Fruit fly (Drosophila melanogaster) whole organism, adult: ENCODE data around the gene CG31793.

Experiments
- CG11617 ChIP-seq: fragments of 200-800 bp; sonication (Bioruptor generic); optimal IDR thresholded peaks from 2 replicates; lab custom pipeline; 2017; ENCODE audit warnings: mild to moderate bottlenecking, missing biosample characterization, missing genetic modification reagents, missing genetic modification characterization
- CG12768 ChIP-seq: fragments of 200-800 bp; sonication (Bioruptor generic); optimal IDR thresholded peaks from 2 replicates; lab custom pipeline; 2017; ENCODE audit warnings: missing biosample characterization, missing genetic modification characterization, mild to moderate bottlenecking, moderate library complexity, missing genetic modification reagents
- CG1620 ChIP-seq: fragments of 200-800 bp; sonication (Bioruptor generic); optimal IDR thresholded peaks from 2 replicates; lab custom pipeline; 2016; ENCODE audit warnings: missing biosample characterization, missing genetic modification characterization
- CG33017 ChIP-seq: fragments of 200-800 bp; sonication (Bioruptor generic); optimal IDR thresholded peaks from 2 replicates; lab custom pipeline; 2018; ENCODE audit warnings: missing biosample characterization, mild to moderate bottlenecking, missing genetic modification characterization, moderate library complexity
- CG7045 ChIP-seq: fragments of 200-800 bp; sonication (Bioruptor generic); optimal IDR thresholded peaks from 2 replicates; lab custom pipeline; 2017; ENCODE audit warnings: missing biosample characterization, mild to moderate bottlenecking, missing genetic modification characterization
- CG7101 ChIP-seq: fragments of 200-800 bp; sonication (Bioruptor generic); optimal IDR thresholded peaks from 2 replicates; lab custom pipeline; 2018; ENCODE audit warnings: missing biosample characterization, mild to moderate bottlenecking, missing genetic modification characterization, moderate library complexity
- Clk ChIP-seq: fragments of 200-800 bp; sonication (Bioruptor generic); optimal IDR thresholded peaks from 2 replicates; lab custom pipeline; 2017; ENCODE audit warnings: missing biosample characterization, missing genetic modification characterization
- Crg-1 ChIP-seq: fragments of 200-800 bp; sonication (Bioruptor generic); optimal IDR thresholded peaks from 2 replicates; lab custom pipeline; 2016; ENCODE audit warnings: missing biosample characterization, missing genetic modification characterization
- bab1 ChIP-seq: fragments of 200-800 bp; sonication (Bioruptor generic); optimal IDR thresholded peaks from 3 replicates; lab custom pipeline; 2019; ENCODE audit warnings: missing biosample characterization, mild to moderate bottlenecking, missing genetic modification characterization, moderate library complexity
- cic ChIP-seq: fragments of 200-800 bp; sonication (Bioruptor generic); optimal IDR thresholded peaks from 2 replicates; lab custom pipeline; 2017; ENCODE audit warnings: missing biosample characterization, mild to moderate bottlenecking, missing genetic modification characterization, moderate library complexity
- ovo ChIP-seq: fragments of 200-800 bp; sonication (Bioruptor generic); optimal IDR thresholded peaks from 2 replicates; lab custom pipeline; 2016; ENCODE audit warnings: missing biosample characterization, missing genetic modification characterization
- tj ChIP-seq: fragments of 200-800 bp; sonication (Bioruptor generic); optimal IDR thresholded peaks from 3 replicates; lab custom pipeline; 2017; ENCODE audit warnings: missing biosample characterization, mild to moderate bottlenecking, missing genetic modification characterization, moderate library complexity
- toe ChIP-seq: fragments of 200-800 bp; sonication (Bioruptor generic); optimal IDR thresholded peaks from 2 replicates; lab custom pipeline; 2016; ENCODE audit warnings: missing biosample characterization, missing genetic modification characterization

dm6 chr2L:18968370-18969105, 34.6 kb upstream of the CG31793 start, which contains the start of the genes Nak and Tango6:
- TF ChIP-seq bab1 (GFP tag; lab: Kevin White, UChicago) (peak; percentile 63), CG11617 (peak; percentile 53), cic (GFP tag; lab: Kevin White, UChicago) (peak; percentile 13), CG7045 (GFP tag; lab: Kevin White, UChicago) (peak; percentile 40), CG1620 (GFP tag; lab: Kevin White, UChicago) (peak; percentile 58), CG12768 (GFP tag; lab: Kevin White, UChicago) (no peak), ovo (GFP tag; lab: Kevin White, UChicago) (no peak), Clk (no peak), CG33017 (tag; lab: Kevin White, UChicago) (peak; percentile 41), Crg-1 (GFP tag; lab: Kevin White, UChicago) (peak; percentile 48), CG7101 (peak; percentile 55), toe (GFP tag; lab: Kevin White, UChicago) (peak; percentile 63), tj (GFP tag; lab: Kevin White, UChicago) (peak; percentile 49)
